Worm (Caenorhabditis elegans) whole organism, mixed stage, embryonic: ENCODE data around the gene R05G6.5.

ENCODE experiments used
- M03D4.4 ChIP-seq: sonication (generic microtip); optimal IDR thresholded peaks from 2 replicates; lab custom pipeline; 2017; ENCODE audit warnings: mild to moderate bottlenecking, missing genetic modification characterization, missing compliant biosample characterization
- bed-3 ChIP-seq: fragments of 200-800 bp; sonication (Bioruptor generic); optimal IDR thresholded peaks from 3 replicates; lab custom pipeline; 2018; ENCODE audit warnings: mild to moderate bottlenecking, missing genetic modification characterization, moderate library complexity, missing compliant biosample characterization
- blmp-1 ChIP-seq: fragments of 150-350 bp; optimal IDR thresholded peaks from 2 replicates; lab custom pipeline; 2014; ENCODE audit warnings: missing biosample characterization, missing genetic modification characterization
- ceh-39 ChIP-seq: fragments of 150-350 bp; optimal IDR thresholded peaks from 2 replicates; lab custom pipeline; 2014; ENCODE audit warnings: missing biosample characterization, missing genetic modification characterization
- ceh-43 ChIP-seq: fragments of 200-800 bp; sonication (Bioruptor generic); optimal IDR thresholded peaks from 2 replicates; lab custom pipeline; 2018; ENCODE audit warnings: mild to moderate bottlenecking, missing genetic modification characterization, moderate library complexity, missing compliant biosample characterization
- ceh-83 ChIP-seq: fragments of 200-800 bp; sonication (Bioruptor generic); optimal IDR thresholded peaks from 2 replicates; lab custom pipeline; 2018; ENCODE audit warnings: mild to moderate bottlenecking, missing genetic modification characterization, missing compliant biosample characterization
- ces-1 ChIP-seq: fragments of 150-350 bp; optimal IDR thresholded peaks from 2 replicates; lab custom pipeline; 2014; ENCODE audit warnings: missing biosample characterization, missing genetic modification reagents, missing genetic modification characterization
- drap-1 ChIP-seq: fragments of 200-800 bp; sonication (Bioruptor generic); optimal IDR thresholded peaks from 3 replicates; lab custom pipeline; 2018; ENCODE audit warnings: mild to moderate bottlenecking, missing genetic modification characterization, missing compliant biosample characterization
- elt-3 ChIP-seq: fragments of 150-350 bp; optimal IDR thresholded peaks from 2 replicates; lab custom pipeline; 2014; ENCODE audit warnings: missing biosample characterization, missing genetic modification characterization
- flh-1 ChIP-seq: fragments of 200-800 bp; sonication (Bioruptor generic); optimal IDR thresholded peaks from 2 replicates; lab custom pipeline; 2018; ENCODE audit warnings: mild to moderate bottlenecking, missing genetic modification characterization, moderate library complexity, missing compliant biosample characterization
- ham-2 ChIP-seq: fragments of 200-800 bp; sonication (Bioruptor generic); optimal IDR thresholded peaks from 2 replicates; lab custom pipeline; 2018; ENCODE audit warnings: mild to moderate bottlenecking, missing genetic modification characterization, missing compliant biosample characterization
- lin-13 ChIP-seq: fragments of 150-350 bp; optimal IDR thresholded peaks from 2 replicates; lab custom pipeline; 2014; ENCODE audit warnings: missing biosample characterization, missing genetic modification characterization
- lsy-2 ChIP-seq: fragments of 150-350 bp; optimal IDR thresholded peaks from 2 replicates; lab custom pipeline; 2014; ENCODE audit warnings: missing biosample characterization, missing genetic modification characterization
- mab-5 ChIP-seq: fragments of 150-350 bp; optimal IDR thresholded peaks from 2 replicates; lab custom pipeline; 2014; ENCODE audit warnings: missing biosample characterization, missing genetic modification characterization
- mep-1 ChIP-seq: fragments of 150-350 bp; optimal IDR thresholded peaks from 2 replicates; lab custom pipeline; 2017; ENCODE audit warnings: missing biosample characterization, missing genetic modification reagents, missing genetic modification characterization, inconsistent platforms
- mls-2 ChIP-seq: sonication (generic microtip); optimal IDR thresholded peaks from 2 replicates; lab custom pipeline; 2016; ENCODE audit warnings: mild to moderate bottlenecking, missing genetic modification characterization, moderate library complexity, missing compliant biosample characterization
- nhr-12 ChIP-seq: fragments of 150-350 bp; optimal IDR thresholded peaks from 2 replicates; lab custom pipeline; 2014; ENCODE audit warnings: missing biosample characterization, missing genetic modification characterization
- nhr-2 ChIP-seq: fragments of 150-350 bp; optimal IDR thresholded peaks from 2 replicates; lab custom pipeline; 2014; ENCODE audit warnings: missing biosample characterization, missing genetic modification characterization
- nhr-237 ChIP-seq: fragments of 150-350 bp; optimal IDR thresholded peaks from 2 replicates; lab custom pipeline; 2014; ENCODE audit warnings: missing biosample characterization, missing genetic modification characterization
- nhr-28 ChIP-seq: fragments of 150-350 bp; optimal IDR thresholded peaks from 2 replicates; lab custom pipeline; 2014; ENCODE audit warnings: missing biosample characterization, missing genetic modification characterization
- pha-4 ChIP-seq: fragments of 150-350 bp; optimal IDR thresholded peaks from 2 replicates; lab custom pipeline; 2018; ENCODE audit warnings: missing biosample characterization, missing genetic modification reagents, missing genetic modification characterization
- sem-2 ChIP-seq: fragments of 200-800 bp; sonication (Bioruptor generic); optimal IDR thresholded peaks from 2 replicates; lab custom pipeline; 2018; ENCODE audit warnings: mild to moderate bottlenecking, missing genetic modification characterization, missing compliant biosample characterization
- snpc-4 ChIP-seq: fragments of 150-350 bp; optimal IDR thresholded peaks from 2 replicates; lab custom pipeline; 2014; ENCODE audit warnings: missing biosample characterization, missing genetic modification characterization
- sptf-1 ChIP-seq: sonication (generic microtip); optimal IDR thresholded peaks from 2 replicates; lab custom pipeline; 2017; ENCODE audit warnings: mild to moderate bottlenecking, missing genetic modification characterization, moderate library complexity, missing compliant biosample characterization
- tbx-8 ChIP-seq: fragments of 200-800 bp; sonication (Bioruptor generic); optimal IDR thresholded peaks from 2 replicates; lab custom pipeline; 2018; ENCODE audit warnings: mild to moderate bottlenecking, missing genetic modification characterization, moderate library complexity, missing compliant biosample characterization
- unc-120 ChIP-seq: sonication (generic microtip); optimal IDR thresholded peaks from 2 replicates; lab custom pipeline; 2017; ENCODE audit warnings: missing genetic modification characterization, missing compliant biosample characterization; ENCODE audit not compliant: poor library complexity, severe bottlenecking
- unc-62 ChIP-seq: fragments of 150-350 bp; optimal IDR thresholded peaks from 2 replicates; lab custom pipeline; 2014; ENCODE audit warnings: missing biosample characterization, missing genetic modification reagents, missing genetic modification characterization
- zip-8 ChIP-seq: fragments of 150-350 bp; optimal IDR thresholded peaks from 2 replicates; lab custom pipeline; 2014; ENCODE audit warnings: missing biosample characterization, missing genetic modification characterization
- ztf-11 ChIP-seq: fragments of 150-350 bp; optimal IDR thresholded peaks from 2 replicates; lab custom pipeline; 2014; ENCODE audit warnings: missing biosample characterization, missing genetic modification characterization

Gene R05G6.5

ce11 chrIV:7549844-7550243 is 41.7 kb downstream of the R05G6.5 start:
- TF ChIP-seq lsy-2 (tag; lab: Kevin White, UChicago) (no peak), tbx-8 (GFP tag; lab: Kevin White, UChicago) (no peak), ceh-83 (GFP tag; lab: Kevin White, UChicago) (no peak), nhr-12 (no peak), nhr-2 (tag; lab: Kevin White, UChicago) (no peak)

ce11 chrIV:7550445-7550844 is 42.3 kb downstream of the R05G6.5 start, which contains the start of gene pam-1:
Gene pam-1 (minus strand): TSS chrIV:7550812.
- TF ChIP-seq mep-1 (tag; lab: Kevin White, UChicago) = no peak

- TF ChIP-seq snpc-4 (tag; lab: Kevin White, UChicago) (no peak), nhr-237 (tag; lab: Kevin White, UChicago) (no peak), elt-3 (no peak), drap-1 (no peak)
Measured at ce11 chrIV:7551254-7551653, 43.1 kb downstream of the R05G6.5 start.

ce11 chrIV:7552100-7552499 is 43.9 kb downstream of the R05G6.5 start:
- no peak for TF ChIP-seq mls-2 (tag; lab: Kevin White, UChicago)
- no peak for TF ChIP-seq ztf-11 (tag; lab: Kevin White, UChicago)
- TF ChIP-seq nhr-12 = no peak
- no peak for TF ChIP-seq zip-8
- TF ChIP-seq snpc-4 (tag; lab: Kevin White, UChicago) = no peak
- TF ChIP-seq ceh-39 (tag; lab: Kevin White, UChicago) = no peak

ce11 chrIV:7552958-7553553 is 44.9 kb downstream of the R05G6.5 start, which contains the start of gene dif-1:
Gene dif-1 (minus strand): TSS chrIV:7553008.
- TF ChIP-seq nhr-12 = peak; percentile 90
- TF ChIP-seq bed-3 (GFP tag; lab: Kevin White, UChicago) = no peak
- no peak for TF ChIP-seq ceh-43 (GFP tag; lab: Kevin White, UChicago)

ce11 chrIV:7554351-7554750 is 46.2 kb downstream of the R05G6.5 start, which contains the start of gene F49E8.6:
Gene F49E8.6 (minus strand): TSS chrIV:7554667.
- no peak for TF ChIP-seq flh-1 (GFP tag; lab: Kevin White, UChicago)

- TF ChIP-seq sptf-1 (tag; lab: Kevin White, UChicago) (no peak), nhr-237 (tag; lab: Kevin White, UChicago) (no peak), drap-1 (no peak), ceh-39 (tag; lab: Kevin White, UChicago) (no peak), zip-8 (no peak), ham-2 (GFP tag; lab: Kevin White, UChicago) (no peak), mab-5 (no peak), tbx-8 (GFP tag; lab: Kevin White, UChicago) (no peak), bed-3 (GFP tag; lab: Kevin White, UChicago) (no peak), nhr-12 (no peak), lin-13 (tag; lab: Kevin White, UChicago) (no peak), ceh-43 (GFP tag; lab: Kevin White, UChicago) (no peak), blmp-1 (tag; lab: Kevin White, UChicago) (no peak), lsy-2 (tag; lab: Kevin White, UChicago) (no peak)
Measured at ce11 chrIV:7556265-7556866, 48.2 kb downstream of the R05G6.5 start, which contains the start of the genes F49E8.7, F49E8.8 and nprl-2. Gene F49E8.7 (minus strand): TSS chrIV:7556365. Gene F49E8.8 (plus strand): TSS chrIV:7556637. Gene nprl-2 (plus strand): TSS chrIV:7556816.

- TF ChIP-seq ceh-43 (GFP tag; lab: Kevin White, UChicago) (no peak), tbx-8 (GFP tag; lab: Kevin White, UChicago) (no peak), zip-8 (no peak), nhr-12 (no peak), sem-2 (GFP tag; lab: Kevin White, UChicago) (no peak), ces-1 (GFP tag; lab: Kevin White, UChicago) (no peak), unc-120 (tag; lab: Kevin White, UChicago) (no peak), unc-62 (GFP tag; lab: Kevin White, UChicago) (no peak), sptf-1 (tag; lab: Kevin White, UChicago) (no peak), ceh-39 (tag; lab: Kevin White, UChicago) (no peak), ham-2 (GFP tag; lab: Kevin White, UChicago) (no peak), mab-5 (no peak), nhr-28 (tag; lab: Kevin White, UChicago) (no peak), M03D4.4 (tag; lab: Kevin White, UChicago) (no peak), pha-4 (tag; lab: Kevin White, UChicago) (no peak)
Measured at ce11 chrIV:7558653-7559052, 50.5 kb downstream of the R05G6.5 start.
